Worm (Caenorhabditis elegans) whole organism, L4/young adult: ENCODE results near the gene best-19.

Experiments
- W03F9.2 ChIP-seq: fragments of 150-350 bp; optimal IDR thresholded peaks from 2 replicates; lab custom pipeline; 2014; ENCODE audit warnings: missing biosample characterization, missing genetic modification characterization
- him-1 ChIP-seq: sonication (generic microtip); optimal IDR thresholded peaks from 2 replicates; lab custom pipeline; 2016; ENCODE audit warnings: missing genotype, missing genetic modification reagents, missing genetic modification characterization, missing compliant biosample characterization

- TF ChIP-seq W03F9.2 (tag; lab: Kevin White, UChicago) (peak; percentile 27), him-1 (tag; lab: Kevin White, UChicago) (no peak)
These were observed 13.4 kb downstream of the best-19 start for ce11 chrIV:296849-297248.
